Worm (Caenorhabditis elegans) whole organism, L3 larva: ENCODE results near the gene srxa-7.

Experiments
- R02D3.7 ChIP-seq: fragments of 150-350 bp; optimal IDR thresholded peaks from 2 replicates; lab custom pipeline; 2014; ENCODE audit warnings: missing biosample characterization, missing genetic modification characterization
- ZK546.5 ChIP-seq: sonication (generic microtip); optimal IDR thresholded peaks from 2 replicates; lab custom pipeline; 2017; ENCODE audit warnings: missing biosample characterization, missing genetic modification characterization
- aly-2 ChIP-seq: fragments of 150-350 bp; optimal IDR thresholded peaks from 2 replicates; lab custom pipeline; 2014; ENCODE audit warnings: missing biosample characterization, missing genetic modification characterization
- ama-1 ChIP-seq: fragments of 150-350 bp; optimal IDR thresholded peaks from 2 replicates; lab custom pipeline; 2018
- ceh-16 ChIP-seq: sonication (generic microtip); optimal IDR thresholded peaks from 2 replicates; lab custom pipeline; 2017; ENCODE audit warnings: missing biosample characterization, missing genetic modification characterization
- ceh-28 ChIP-seq: fragments of 150-350 bp; optimal IDR thresholded peaks from 2 replicates; lab custom pipeline; 2014; ENCODE audit warnings: missing biosample characterization, missing genetic modification reagents, missing genetic modification characterization
- ceh-82 ChIP-seq: fragments of 150-350 bp; optimal IDR thresholded peaks from 2 replicates; lab custom pipeline; 2014; ENCODE audit warnings: missing biosample characterization, missing genetic modification characterization
- ceh-9 ChIP-seq: sonication (generic microtip); optimal IDR thresholded peaks from 2 replicates; lab custom pipeline; 2018; ENCODE audit warnings: missing biosample characterization, missing genetic modification characterization
- daf-12 ChIP-seq: fragments of 150-350 bp; optimal IDR thresholded peaks from 2 replicates; lab custom pipeline; 2014; ENCODE audit warnings: missing biosample characterization, missing genetic modification reagents, missing genetic modification characterization
- egl-27 ChIP-seq: sonication (generic microtip); optimal IDR thresholded peaks from 4 replicates; lab custom pipeline; 2017; ENCODE audit warnings: missing biosample characterization, missing genetic modification reagents, missing genetic modification characterization
- egl-5 ChIP-seq: fragments of 150-350 bp; optimal IDR thresholded peaks from 2 replicates; lab custom pipeline; 2017; ENCODE audit warnings: missing biosample characterization, missing genetic modification reagents, missing genetic modification characterization, inconsistent platforms
- elt-1 ChIP-seq: fragments of 150-350 bp; optimal IDR thresholded peaks from 2 replicates; lab custom pipeline; 2014; ENCODE audit warnings: missing biosample characterization, missing genetic modification characterization
- elt-2 ChIP-seq: sonication (generic microtip); optimal IDR thresholded peaks from 2 replicates; lab custom pipeline; 2016; ENCODE audit warnings: missing genetic modification reagents, mild to moderate bottlenecking, missing genetic modification characterization, missing compliant biosample characterization
- elt-3 ChIP-seq, 3 experiments: fragments of 150-350 bp in 1 of 3; sonication (generic microtip) in 2 of 3; optimal IDR thresholded peaks; 2 replicates in 2 of 3; 4 replicates in 1 of 3; lab custom pipeline; 2014 to 2017; ENCODE audit warnings: missing biosample characterization in 3 of 3, missing genetic modification characterization in 3 of 3
- eor-1 ChIP-seq, 2 experiments: fragments of 150-350 bp; optimal IDR thresholded peaks; 2 replicates each; lab custom pipeline; 2014 to 2018; ENCODE audit warnings: missing biosample characterization in 2 of 2, missing genetic modification characterization in 2 of 2
- fkh-10 ChIP-seq: sonication (generic microtip); optimal IDR thresholded peaks from 2 replicates; lab custom pipeline; 2017; ENCODE audit warnings: missing biosample characterization, missing genetic modification reagents, missing genetic modification characterization
- fkh-2 ChIP-seq: fragments of 150-350 bp; optimal IDR thresholded peaks from 2 replicates; lab custom pipeline; 2014; ENCODE audit warnings: missing biosample characterization, missing genetic modification reagents, missing genetic modification characterization
- fos-1 ChIP-seq: fragments of 150-350 bp; optimal IDR thresholded peaks from 2 replicates; lab custom pipeline; 2014; ENCODE audit warnings: missing biosample characterization, missing genetic modification characterization
- hmg-11 ChIP-seq: sonication (generic microtip); optimal IDR thresholded peaks from 2 replicates; lab custom pipeline; 2016; ENCODE audit warnings: missing genetic modification characterization, missing compliant biosample characterization
- jun-1 ChIP-seq: fragments of 150-350 bp; optimal IDR thresholded peaks from 2 replicates; lab custom pipeline; 2014; ENCODE audit warnings: missing biosample characterization, missing genetic modification reagents, missing genetic modification characterization
- lin-15B ChIP-seq: fragments of 150-350 bp; optimal IDR thresholded peaks from 2 replicates; lab custom pipeline; 2014; ENCODE audit warnings: missing biosample characterization, missing genetic modification characterization
- lin-39 ChIP-seq: fragments of 150-350 bp; optimal IDR thresholded peaks from 2 replicates; lab custom pipeline; 2018; ENCODE audit warnings: missing biosample characterization, missing genetic modification reagents, missing genetic modification characterization
- lsy-12 ChIP-seq: sonication (generic microtip); optimal IDR thresholded peaks from 2 replicates; lab custom pipeline; 2016; ENCODE audit warnings: mild to moderate bottlenecking, missing genetic modification characterization, missing compliant biosample characterization
- mdl-1 ChIP-seq: fragments of 150-350 bp; optimal IDR thresholded peaks from 2 replicates; lab custom pipeline; 2014; ENCODE audit warnings: missing biosample characterization, missing genetic modification characterization
- mml-1 ChIP-seq: fragments of 150-350 bp; sonication (generic microtip); optimal IDR thresholded peaks from 3 replicates; lab custom pipeline; 2014; ENCODE audit warnings: missing biosample characterization, missing genetic modification characterization
- nfya-1 ChIP-seq: sonication (generic microtip); optimal IDR thresholded peaks from 2 replicates; lab custom pipeline; 2017; ENCODE audit warnings: missing genetic modification characterization, mild to moderate bottlenecking, missing compliant biosample characterization, antibody characterized with exemption, moderate library complexity; ENCODE audit not compliant: insufficient read depth
- nhr-11 ChIP-seq: fragments of 150-350 bp; optimal IDR thresholded peaks from 2 replicates; lab custom pipeline; 2014; ENCODE audit warnings: missing biosample characterization, missing genetic modification characterization
- nhr-12 ChIP-seq: fragments of 150-350 bp; optimal IDR thresholded peaks from 2 replicates; lab custom pipeline; 2014; ENCODE audit warnings: missing biosample characterization, missing genetic modification characterization
- nhr-23 ChIP-seq: fragments of 150-350 bp; optimal IDR thresholded peaks from 2 replicates; lab custom pipeline; 2014; ENCODE audit warnings: missing biosample characterization, missing genetic modification reagents, missing genetic modification characterization
- nhr-237 ChIP-seq: fragments of 150-350 bp; optimal IDR thresholded peaks from 2 replicates; lab custom pipeline; 2014; ENCODE audit warnings: missing biosample characterization, missing genetic modification characterization
- nhr-25 ChIP-seq: sonication (generic microtip); optimal IDR thresholded peaks from 2 replicates; lab custom pipeline; 2017; ENCODE audit warnings: missing biosample characterization, missing genetic modification characterization
- nhr-28 ChIP-seq: fragments of 150-350 bp; optimal IDR thresholded peaks from 2 replicates; lab custom pipeline; 2014; ENCODE audit warnings: missing biosample characterization, missing genetic modification characterization
- nhr-43 ChIP-seq: sonication (generic microtip); optimal IDR thresholded peaks from 2 replicates; lab custom pipeline; 2016; ENCODE audit warnings: mild to moderate bottlenecking, missing genetic modification characterization, missing compliant biosample characterization; ENCODE audit not compliant: poor library complexity, severe bottlenecking
- nhr-67 ChIP-seq: fragments of 150-350 bp; optimal IDR thresholded peaks from 2 replicates; lab custom pipeline; 2014; ENCODE audit warnings: missing biosample characterization, missing genetic modification characterization
- nhr-76 ChIP-seq: fragments of 150-350 bp; sonication (generic microtip); optimal IDR thresholded peaks from 5 replicates; lab custom pipeline; 2014; ENCODE audit warnings: missing biosample characterization, missing genetic modification characterization
- nhr-77 ChIP-seq: fragments of 150-350 bp; optimal IDR thresholded peaks from 2 replicates; lab custom pipeline; 2014; ENCODE audit warnings: missing biosample characterization, missing genetic modification characterization
- pha-4 ChIP-seq: fragments of 150-350 bp; optimal IDR thresholded peaks from 2 replicates; lab custom pipeline; 2014; ENCODE audit warnings: missing biosample characterization, missing genetic modification reagents, missing genetic modification characterization
- pqm-1 ChIP-seq: fragments of 150-350 bp; optimal IDR thresholded peaks from 2 replicates; lab custom pipeline; 2017; ENCODE audit warnings: missing biosample characterization, missing genetic modification characterization, inconsistent platforms
- sea-2 ChIP-seq: fragments of 150-350 bp; sonication (generic microtip); optimal IDR thresholded peaks from 4 replicates; lab custom pipeline; 2014; ENCODE audit warnings: missing biosample characterization, missing genetic modification reagents, missing genetic modification characterization
- skn-1 ChIP-seq: fragments of 150-350 bp; optimal IDR thresholded peaks from 2 replicates; lab custom pipeline; 2014; ENCODE audit warnings: missing biosample characterization, missing genetic modification characterization
- snpc-4 ChIP-seq: fragments of 150-350 bp; optimal IDR thresholded peaks from 2 replicates; lab custom pipeline; 2014; ENCODE audit warnings: missing biosample characterization, missing genetic modification characterization
- tbx-2 ChIP-seq: sonication (generic microtip); optimal IDR thresholded peaks from 2 replicates; lab custom pipeline; 2016; ENCODE audit warnings: mild to moderate bottlenecking, missing genetic modification characterization, missing compliant biosample characterization
- unc-39 ChIP-seq: sonication (generic microtip); optimal IDR thresholded peaks from 4 replicates; lab custom pipeline; 2017; ENCODE audit warnings: missing biosample characterization, missing genetic modification characterization
- unc-62 ChIP-seq: fragments of 150-350 bp; sonication (generic microtip); optimal IDR thresholded peaks from 4 replicates; lab custom pipeline; 2014; ENCODE audit warnings: missing biosample characterization, missing genetic modification reagents, missing genetic modification characterization
- zag-1 ChIP-seq: fragments of 150-350 bp; optimal IDR thresholded peaks from 2 replicates; lab custom pipeline; 2014; ENCODE audit warnings: missing biosample characterization, missing genetic modification characterization
- ztf-11 ChIP-seq: fragments of 150-350 bp; optimal IDR thresholded peaks from 2 replicates; lab custom pipeline; 2014; ENCODE audit warnings: missing biosample characterization, missing genetic modification characterization
- ztf-4 ChIP-seq: fragments of 150-350 bp; optimal IDR thresholded peaks from 2 replicates; lab custom pipeline; 2014; ENCODE audit warnings: missing biosample characterization, missing genetic modification characterization

The srxa-7 gene

ce11 chrV:16356798-16357197 lies 49.4 kb downstream of the srxa-7 start:
- TF ChIP-seq elt-2 (tag; lab: Kevin White, UChicago) (no peak), eor-1 (tag; optimal IDR thresholded peaks at IDR 0.05; lab: Kevin White, UChicago) (no peak), aly-2 (tag; lab: Kevin White, UChicago) (no peak), nhr-28 (tag; lab: Kevin White, UChicago) (no peak), mdl-1 (tag; lab: Kevin White, UChicago) (no peak), ztf-4 (no peak), sea-2 (GFP tag; lab: Kevin White, UChicago) (no peak), mml-1 (no peak)
- TF ChIP-seq, all 47 proteins: peak for 0

ce11 chrV:16357253-16357652 lies 49.9 kb downstream of the srxa-7 start, which contains the start of gene pptr-1:
pptr-1 (plus strand) TSS chrV:16357521.
- TF ChIP-seq ceh-9 (no peak), zag-1 (tag; lab: Kevin White, UChicago) (no peak), nfya-1 (tag; lab: Kevin White, UChicago) (peak; percentile 47), lin-39 (no peak), sea-2 (GFP tag; lab: Kevin White, UChicago) (no peak), unc-62 (GFP tag; lab: Kevin White, UChicago) (no peak), pha-4 (tag; lab: Kevin White, UChicago) (peak; percentile 33), nhr-28 (tag; lab: Kevin White, UChicago) (no peak), lin-15B (tag; lab: Kevin White, UChicago) (no peak), mml-1 (no peak), nhr-43 (tag; lab: Kevin White, UChicago) (no peak), egl-5 (tag; lab: Kevin White, UChicago) (no peak), mdl-1 (tag; lab: Kevin White, UChicago) (no peak), jun-1 (no peak), hmg-11 (tag; lab: Kevin White, UChicago) (no peak), ceh-82 (tag; lab: Kevin White, UChicago) (no peak), nhr-11 (tag; lab: Kevin White, UChicago) (no peak), skn-1 (tag; lab: Kevin White, UChicago) (no peak), tbx-2 (no peak), snpc-4 (tag; lab: Kevin White, UChicago) (no peak), aly-2 (tag; lab: Kevin White, UChicago) (no peak), nhr-12 (no peak), elt-2 (tag; lab: Kevin White, UChicago) (peak; percentile 71), eor-1 (tag; optimal IDR thresholded peaks at IDR 0.05; lab: Kevin White, UChicago) (no peak), nhr-67 (no peak), pqm-1 (peak; percentile 50), lsy-12 (tag; lab: Kevin White, UChicago) (no peak), ceh-16 (tag; lab: Kevin White, UChicago) (no peak), nhr-76 (tag; lab: Kevin White, UChicago) (no peak), fos-1 (tag; lab: Kevin White, UChicago) (no peak), ama-1 (lab: Kevin White, UChicago) (no peak), nhr-77 (no peak), nhr-237 (tag; lab: Kevin White, UChicago) (no peak), nhr-23 (tag; lab: Kevin White, UChicago) (peak; percentile 58), ceh-28 (peak; percentile 72), egl-27 (tag; lab: Kevin White, UChicago) (no peak), nhr-25 (tag; lab: Kevin White, UChicago) (no peak), elt-1 (tag; lab: Kevin White, UChicago) (no peak), unc-39 (no peak), fkh-10 (GFP tag; lab: Kevin White, UChicago) (no peak), daf-12 (tag; lab: Kevin White, UChicago) (no peak), ZK546.5 (tag; lab: Kevin White, UChicago) (no peak), fkh-2 (tag; lab: Kevin White, UChicago) (no peak), ztf-11 (tag; lab: Kevin White, UChicago) (no peak), ztf-4 (no peak), R02D3.7 (tag; lab: Kevin White, UChicago) (no peak), elt-3 (tag; optimal IDR thresholded peaks at IDR 0.05; lab: Kevin White, UChicago) (peak in 1 of 3 experiments; percentile 39)
